Fruit fly (Drosophila melanogaster): ENCODE measurements around the gene vri.

vri gene

DNA sequence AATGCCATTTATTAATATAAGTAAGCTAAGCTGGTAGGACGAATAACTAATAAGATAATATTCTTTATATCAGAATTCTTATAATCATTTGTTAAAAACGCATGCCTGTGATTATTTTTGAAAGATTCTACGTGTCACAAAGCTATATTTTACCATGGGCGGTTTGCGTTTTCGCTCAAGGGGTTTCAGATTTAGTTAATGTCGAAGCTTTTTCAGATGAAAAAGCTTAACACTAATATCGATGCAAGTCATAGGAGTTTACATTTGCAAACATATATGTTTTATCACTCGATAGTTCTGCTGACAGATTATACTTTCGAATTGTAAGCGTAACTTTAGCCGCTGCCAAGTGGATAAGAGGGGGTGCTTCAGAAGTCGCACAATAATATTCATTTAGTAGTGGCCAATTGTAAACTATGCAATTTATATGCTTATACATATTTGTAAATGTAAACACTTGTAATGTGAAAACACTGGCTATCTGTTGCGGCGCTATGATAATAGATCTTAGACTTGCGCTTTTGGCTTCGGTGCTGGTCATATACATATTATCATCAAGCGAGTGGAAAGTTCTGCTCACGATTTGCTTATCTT, 52.4 kb downstream of the vri start (continued):
- TF ChIP-seq D (optimal IDR thresholded peaks at IDR 0.05) (no peak), D (GFP tag; optimal IDR thresholded peaks at IDR 0.05) (no peak), lab (GFP tag; optimal IDR thresholded peaks at IDR 0.05) (peak; percentile 21), amos (GFP tag; IDR thresholded peaks at IDR 0.05; ENCODE audit: partially characterized antibody) (peak; percentile 22; the same call in 1 of the 2 replicates)

- TF ChIP-seq CG4820 (GFP tag; optimal IDR thresholded peaks at IDR 0.05) (peak; percentile 83), cwo (GFP tag; optimal IDR thresholded peaks at IDR 0.05) (peak; percentile 99), cas (GFP tag; IDR thresholded peaks at IDR 0.05) (peak; percentile 95), lilli (GFP tag; optimal IDR thresholded peaks at IDR 0.05) (peak; percentile 98), tin (GFP tag; optimal IDR thresholded peaks at IDR 0.05) (peak; percentile 85), E2f1 (GFP tag; IDR thresholded peaks at IDR 0.05) (peak; percentile 96), Hr78 (GFP tag; optimal IDR thresholded peaks at IDR 0.05) (no peak), otp (GFP tag; IDR thresholded peaks at IDR 0.05) (peak; percentile 73), Hmx (GFP tag; optimal IDR thresholded peaks at IDR 0.05) (peak; percentile 94), CG34224 (GFP tag; IDR thresholded peaks at IDR 0.05; ENCODE audit: partially characterized antibody) (no peak), Myb (GFP tag; optimal IDR thresholded peaks at IDR 0.05) (peak; percentile 86), CG8359 (GFP tag; optimal IDR thresholded peaks at IDR 0.05; ENCODE audit: borderline replicate concordance) (peak; percentile 41), gt (GFP tag; IDR thresholded peaks at IDR 0.05) (no peak), Mes4 (GFP tag; optimal IDR thresholded peaks at IDR 0.05) (peak; percentile 70), CG6254 (GFP tag; optimal IDR thresholded peaks at IDR 0.05) (no peak), BEAF-32 (GFP tag; optimal IDR thresholded peaks at IDR 0.05) (peak; percentile 29), CG12744 (GFP tag; optimal IDR thresholded peaks at IDR 0.05) (peak; percentile 95), CG11085 (GFP tag; IDR thresholded peaks at IDR 0.05) (peak; percentile 96), pnt (GFP tag; optimal IDR thresholded peaks at IDR 0.05) (peak; percentile 80), Jarid2 (GFP tag; optimal IDR thresholded peaks at IDR 0.05) (peak; percentile 81), eyg (GFP tag; optimal IDR thresholded peaks at IDR 0.05) (peak; percentile 90), CG9932 (GFP tag; IDR thresholded peaks at IDR 0.05) (peak; percentile 98), ci (GFP tag; IDR thresholded peaks at IDR 0.05) (0 out of 3 replicates have a peak, but pooled peaks have one; percentile 26), hbn (GFP tag; IDR thresholded peaks at IDR 0.05; ENCODE audit: partially characterized antibody) (no peak), caup (GFP tag; optimal IDR thresholded peaks at IDR 0.05; ENCODE audit: severe bottlenecking) (peak; percentile 97), pb (GFP tag; optimal IDR thresholded peaks at IDR 0.05) (peak; percentile 89), sim (GFP tag; IDR thresholded peaks at IDR 0.05) (peak; percentile 66; the same call in 1 of the 2 replicates), grau (tag; optimal IDR thresholded peaks at IDR 0.05) (peak; percentile 98), Drgx (GFP tag; IDR thresholded peaks at IDR 0.05) (peak; percentile 96), Poxn (GFP tag; IDR thresholded peaks at IDR 0.05) (peak; percentile 95), CG30020 (tag; optimal IDR thresholded peaks at IDR 0.05) (no peak), stc (GFP tag; IDR thresholded peaks at IDR 0.05) (peak; percentile 91), CG10959 (GFP tag; IDR thresholded peaks at IDR 0.05) (no peak), CG31441 (GFP tag; IDR thresholded peaks at IDR 0.05) (peak; percentile 91), hkb (optimal IDR thresholded peaks at IDR 0.05) (no peak), hkb (GFP tag; IDR thresholded peaks at IDR 0.05) (peak; percentile 93), CG7839 (tag; optimal IDR thresholded peaks at IDR 0.05) (peak; percentile 98), chinmo (GFP tag; IDR thresholded peaks at IDR 0.05; ENCODE audit: partially characterized antibody) (peak; percentile 76; the same call in 1 of the 4 replicates), CG4328 (GFP tag; optimal IDR thresholded peaks at IDR 0.05) (peak; percentile 91), MTF-1 (GFP tag; optimal IDR thresholded peaks at IDR 0.05; ENCODE audit: borderline replicate concordance) (peak; percentile 45), chif (GFP tag; optimal IDR thresholded peaks at IDR 0.05) (peak; percentile 82 to 95), H2.0 (GFP tag; IDR thresholded peaks at IDR 0.05) (peak; percentile 88), CG1602 (GFP tag; optimal IDR thresholded peaks at IDR 0.05) (peak; percentile 88)
These were observed 53.5 kb downstream of the vri start, which contains the start of gene Acsf2 for dm6 chr2L:5342119-5342817. TSS of gene Acsf2 (minus strand) at chr2L:5342234.

Data from whole organism, embryonic.